Worm (Caenorhabditis elegans): ENCODE data around the gene ZK1290.7.

Gene ZK1290.7

ce11 chrII:7531478-7531877 is 6.1 kb upstream of the ZK1290.7 start:
- TF ChIP-seq nhr-43 (tag; optimal IDR thresholded peaks at IDR 0.05; ENCODE audit: poor library complexity, severe bottlenecking) (peak; percentile 59), nhr-23 (tag; optimal IDR thresholded peaks at IDR 0.05) (peak; percentile 52), hmg-11 (tag; optimal IDR thresholded peaks at IDR 0.05) (no peak), nhr-76 (tag; optimal IDR thresholded peaks at IDR 0.05) (no peak), elt-3 (tag; optimal IDR thresholded peaks at IDR 0.05) (peak in 1 of 3 experiments; percentile 63), nhr-77 (tag; optimal IDR thresholded peaks at IDR 0.05) (no peak), ceh-28 (tag; optimal IDR thresholded peaks at IDR 0.05) (no peak)

DNA sequence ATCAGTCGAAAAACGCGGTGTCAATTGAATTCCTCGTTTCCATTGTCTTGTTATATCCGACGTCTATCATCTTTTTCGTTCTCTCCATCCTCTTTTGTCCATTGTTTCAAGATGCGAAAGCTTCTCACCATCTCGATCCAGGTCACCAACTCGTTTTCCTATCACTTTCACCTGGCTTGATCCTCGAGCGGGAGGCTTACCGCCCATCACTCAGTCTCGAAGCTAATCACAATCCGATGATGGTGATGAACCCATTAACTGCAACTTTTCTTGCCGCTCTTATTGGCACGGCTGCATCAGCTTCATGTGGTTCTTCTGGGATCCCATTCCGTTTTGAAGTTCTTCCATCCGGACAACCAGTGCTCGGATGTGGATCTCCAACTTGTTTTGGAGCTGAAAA is 5.6 kb upstream of the ZK1290.7 start, which contains the start of gene wrt-1:
wrt-1 (plus strand) TSS at position 53 of the 400 bp plus-strand sequence.
- TF ChIP-seq ama-1 (optimal IDR thresholded peaks at IDR 0.05), result peak; percentile 19
- TF ChIP-seq pha-4 (tag; optimal IDR thresholded peaks at IDR 0.05), result no peak
- no peak for TF ChIP-seq nhr-67 (tag; optimal IDR thresholded peaks at IDR 0.05)
- TF ChIP-seq ceh-9 (tag; optimal IDR thresholded peaks at IDR 0.05), result no peak
- TF ChIP-seq sea-2 (GFP tag; optimal IDR thresholded peaks at IDR 0.05), result no peak
- TF ChIP-seq daf-12 (tag; optimal IDR thresholded peaks at IDR 0.05), result no peak
- no peak for TF ChIP-seq mml-1 (tag; optimal IDR thresholded peaks at IDR 0.05)
- no peak for TF ChIP-seq nhr-76 (tag; optimal IDR thresholded peaks at IDR 0.05)
- no peak for TF ChIP-seq ceh-28 (tag; optimal IDR thresholded peaks at IDR 0.05)
- TF ChIP-seq aly-2 (tag; optimal IDR thresholded peaks at IDR 0.05), result no peak
- no peak for TF ChIP-seq ztf-4 (tag; optimal IDR thresholded peaks at IDR 0.05)
- peak; percentile 41 for TF ChIP-seq nhr-23 (tag; optimal IDR thresholded peaks at IDR 0.05)
- no peak for TF ChIP-seq unc-39 (tag; optimal IDR thresholded peaks at IDR 0.05)

DNA sequence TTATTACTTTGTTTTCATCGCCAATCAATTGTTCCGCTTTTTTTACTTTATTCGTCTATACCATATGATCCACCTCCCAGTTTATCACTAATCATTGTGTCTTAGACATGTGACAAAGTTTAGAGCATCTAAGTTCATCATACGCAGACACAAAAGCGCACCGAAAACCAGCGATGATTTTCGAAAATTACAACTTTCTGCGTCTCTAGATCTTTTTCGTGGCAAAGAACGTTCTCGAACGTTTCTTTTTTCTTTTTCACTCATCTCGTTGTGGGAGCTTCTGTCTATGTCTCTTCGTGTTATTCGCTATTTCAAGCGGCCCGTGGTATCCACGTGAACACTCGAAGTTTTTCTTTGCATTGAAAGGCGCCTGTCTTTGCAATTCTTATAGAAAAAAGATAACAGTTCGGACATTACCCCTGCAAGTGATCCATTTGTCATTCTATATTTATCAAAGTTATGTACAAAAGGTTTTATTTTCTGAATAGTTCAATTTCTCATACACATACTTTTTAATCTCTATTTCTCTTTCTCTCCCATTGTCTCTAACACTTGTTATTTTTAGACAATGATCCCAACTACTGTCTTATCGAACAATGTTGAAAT is 3.8 kb upstream of the ZK1290.7 start, which contains the start of gene ZK1290.5:
ZK1290.5 (plus strand) TSS at position 566 of the 606 bp plus-strand sequence.
- TF ChIP-seq nhr-28 (tag; optimal IDR thresholded peaks at IDR 0.05), result no peak
- peak; percentile 20 for TF ChIP-seq elt-1 (tag; optimal IDR thresholded peaks at IDR 0.05)
- TF ChIP-seq tbx-2 (tag; optimal IDR thresholded peaks at IDR 0.05), result peak; percentile 62
- peak; percentile 91 for TF ChIP-seq nhr-43 (tag; optimal IDR thresholded peaks at IDR 0.05; ENCODE audit: poor library complexity, severe bottlenecking)
- no peak for TF ChIP-seq ZK546.5 (tag; optimal IDR thresholded peaks at IDR 0.05)
- TF ChIP-seq snpc-4 (tag; optimal IDR thresholded peaks at IDR 0.05), result peak; percentile 35
- peak; percentile 86 for TF ChIP-seq nhr-25 (tag; optimal IDR thresholded peaks at IDR 0.05)
- TF ChIP-seq ceh-28 (tag; optimal IDR thresholded peaks at IDR 0.05), result peak; percentile 60
- TF ChIP-seq lin-15B (tag; optimal IDR thresholded peaks at IDR 0.05), result peak; percentile 58
- peak; percentile 34 for TF ChIP-seq unc-62 (GFP tag; optimal IDR thresholded peaks at IDR 0.05)
- peak; percentile 92 for TF ChIP-seq nhr-23 (tag; optimal IDR thresholded peaks at IDR 0.05)
- peak; percentile 51 for TF ChIP-seq egl-5 (tag; optimal IDR thresholded peaks at IDR 0.05)
- peak; percentile 94 for TF ChIP-seq elt-2 (tag; optimal IDR thresholded peaks at IDR 0.05)
- TF ChIP-seq lsy-12 (tag; optimal IDR thresholded peaks at IDR 0.05), result peak; percentile 84
- no peak for TF ChIP-seq eor-1 (tag; optimal IDR thresholded peaks at IDR 0.05)
- peak; percentile 35 for TF ChIP-seq ztf-4 (tag; optimal IDR thresholded peaks at IDR 0.05)
- TF ChIP-seq fos-1 (tag; optimal IDR thresholded peaks at IDR 0.05), result peak; percentile 60
- peak; percentile 71 for TF ChIP-seq skn-1 (tag; optimal IDR thresholded peaks at IDR 0.05)
- TF ChIP-seq ceh-9 (tag; optimal IDR thresholded peaks at IDR 0.05), result no peak
- TF ChIP-seq egl-27 (tag; optimal IDR thresholded peaks at IDR 0.05), result peak; percentile 77
- TF ChIP-seq R02D3.7 (tag; optimal IDR thresholded peaks at IDR 0.05), result no peak
- peak; percentile 87 for TF ChIP-seq nfya-1 (tag; optimal IDR thresholded peaks at IDR 0.05; ENCODE audit: insufficient read depth)
- peak; percentile 93 for TF ChIP-seq jun-1 (tag; optimal IDR thresholded peaks at IDR 0.05)
- TF ChIP-seq daf-12 (tag; optimal IDR thresholded peaks at IDR 0.05), result no peak
- TF ChIP-seq pqm-1 (tag; optimal IDR thresholded peaks at IDR 0.05), result peak; percentile 73
- peak; percentile 1 to 61 (median 49) for TF ChIP-seq elt-3 (tag; optimal IDR thresholded peaks at IDR 0.05)
- TF ChIP-seq nhr-11 (tag; optimal IDR thresholded peaks at IDR 0.05), result peak; percentile 80
- peak; percentile 67 for TF ChIP-seq lin-39 (tag; optimal IDR thresholded peaks at IDR 0.05)
- TF ChIP-seq mdl-1 (tag; optimal IDR thresholded peaks at IDR 0.05), result peak; percentile 53
- TF ChIP-seq mml-1 (tag; optimal IDR thresholded peaks at IDR 0.05), result peak; percentile 75
- TF ChIP-seq pha-4 (tag; optimal IDR thresholded peaks at IDR 0.05), result peak; percentile 84
- no peak for TF ChIP-seq zag-1 (tag; optimal IDR thresholded peaks at IDR 0.05)
